Fruit fly (Drosophila melanogaster): ENCODE measurements around the gene tal-1A.
A peak's percentile ranks its signal among the peaks of the same experiment; 100 is the strongest.

The tal-1A gene

dm6 chr3R:13765001-13765400 lies 47.9 kb upstream of the tal-1A start (continued):
- peak; percentile 14 for TF ChIP-seq PHDP (tag; optimal IDR thresholded peaks at IDR 0.05)
- TF ChIP-seq CG13296 (GFP tag; optimal IDR thresholded peaks at IDR 0.05) = peak; percentile 9
- TF ChIP-seq CG15269 (tag; optimal IDR thresholded peaks at IDR 0.05) = peak; percentile 30
- TF ChIP-seq Hey (tag; optimal IDR thresholded peaks at IDR 0.05) = no peak
- TF ChIP-seq CG1792 (GFP tag; optimal IDR thresholded peaks at IDR 0.05) = no peak
- 0 out of 2 replicates have a peak, but pooled peaks have one; percentile 14 for TF ChIP-seq ranshi (GFP tag; IDR thresholded peaks at IDR 0.05)
- TF ChIP-seq Meics (GFP tag; optimal IDR thresholded peaks at IDR 0.05) = peak; percentile 1
- TF ChIP-seq CG11695 (GFP tag; IDR thresholded peaks at IDR 0.05) = peak; percentile 39; the same call in 1 of the 3 replicates

- peak; percentile 76; the same call in 1 of the 3 replicates for TF ChIP-seq z (GFP tag; IDR thresholded peaks at IDR 0.05)
- TF ChIP-seq CG14014 (GFP tag; IDR thresholded peaks at IDR 0.05) = no peak
Measured at dm6 chr3R:13765456-13765855, 47.5 kb upstream of the tal-1A start, which contains the start of gene CG9312. TSS of gene CG9312 (plus strand) at chr3R:13765756.

dm6 chr3R:13767239-13767638 lies 45.7 kb upstream of the tal-1A start, which contains the start of gene Cht5:
TSS of gene Cht5 (plus strand) at chr3R:13767549.
- TF ChIP-seq shn (GFP tag; optimal IDR thresholded peaks at IDR 0.05) (no peak), cas (GFP tag; IDR thresholded peaks at IDR 0.05) (no peak), CG10321 (GFP tag; IDR thresholded peaks at IDR 0.05) (no peak), CG6813 (GFP tag; optimal IDR thresholded peaks at IDR 0.05) (no peak), sisA (GFP tag; IDR thresholded peaks at IDR 0.05) (no peak), Dfd (GFP tag; optimal IDR thresholded peaks at IDR 0.05) (no peak), ssp (GFP tag; IDR thresholded peaks at IDR 0.05) (no peak), Lhr (GFP tag; optimal IDR thresholded peaks at IDR 0.05) (no peak), CoRest (tag; optimal IDR thresholded peaks at IDR 0.05) (no peak), CG31365 (tag; optimal IDR thresholded peaks at IDR 0.05) (no peak), CG17612 (GFP tag; IDR thresholded peaks at IDR 0.05) (no peak), ato (GFP tag; IDR thresholded peaks at IDR 0.05; ENCODE audit: partially characterized antibody) (no peak), lab (GFP tag; optimal IDR thresholded peaks at IDR 0.05) (no peak)

dm6 chr3R:13771195-13771594 lies 41.7 kb upstream of the tal-1A start, which contains the start of gene CG9297:
TSS of gene CG9297 (plus strand) at chr3R:13771495.
- TF ChIP-seq Sox102F (GFP tag; optimal IDR thresholded peaks at IDR 0.05) (no peak), vnd (GFP tag; IDR thresholded peaks at IDR 0.05; ENCODE audit: partially characterized antibody) (no peak), eyg (GFP tag; optimal IDR thresholded peaks at IDR 0.05) (no peak), Nf-YA (GFP tag; IDR thresholded peaks at IDR 0.05) (no peak), CG16863 (GFP tag; optimal IDR thresholded peaks at IDR 0.05) (no peak), bowl (GFP tag; IDR thresholded peaks at IDR 0.05) (no peak), CG4424 (GFP tag; optimal IDR thresholded peaks at IDR 0.05) (no peak), ems (GFP tag; optimal IDR thresholded peaks at IDR 0.05) (no peak), CrebB (tag; optimal IDR thresholded peaks at IDR 0.05) (no peak), CG6654 (GFP tag; optimal IDR thresholded peaks at IDR 0.05) (no peak), scrt (GFP tag; optimal IDR thresholded peaks at IDR 0.05) (no peak), CG7839 (tag; optimal IDR thresholded peaks at IDR 0.05) (no peak), croc (GFP tag; conservative IDR thresholded peaks at IDR 0.05) (no peak), CG8281 (tag; optimal IDR thresholded peaks at IDR 0.05) (no peak), pum (GFP tag; optimal IDR thresholded peaks at IDR 0.05) (no peak), ato (GFP tag; IDR thresholded peaks at IDR 0.05; ENCODE audit: partially characterized antibody) (no peak), E2f2 (GFP tag; IDR thresholded peaks at IDR 0.05) (no peak), mam (GFP tag; optimal IDR thresholded peaks at IDR 0.05) (no peak), fd64A (GFP tag; optimal IDR thresholded peaks at IDR 0.05) (no peak)

Measured in whole organism, embryonic.